Fruit fly (Drosophila melanogaster) whole organism, pupa: ENCODE data around the gene nau.

Source experiments
- CG12605 ChIP-seq: fragments of 200-800 bp; sonication (Bioruptor generic); IDR thresholded peaks from 2 replicates; pipeline ENCODE4 v1.3.6; 2022; ENCODE audit warnings: missing biosample characterization, missing genetic modification characterization
- CG13204 ChIP-seq: fragments of 200-800 bp; sonication (Bioruptor generic); optimal IDR thresholded peaks from 2 replicates; lab custom pipeline; 2018; ENCODE audit warnings: missing biosample characterization, mild to moderate bottlenecking, missing genetic modification characterization, moderate library complexity
- CG32121 ChIP-seq: fragments of 200-800 bp; sonication (Bioruptor generic); IDR thresholded peaks from 2 replicates; pipeline ENCODE4 v1.3.6; 2022; ENCODE audit warnings: missing biosample characterization, missing genetic modification characterization
- CG34367 ChIP-seq: fragments of 200-800 bp; sonication (Bioruptor generic); optimal IDR thresholded peaks from 2 replicates; lab custom pipeline; 2018; ENCODE audit warnings: missing biosample characterization, mild to moderate bottlenecking, missing genetic modification characterization
- CG4496 ChIP-seq: fragments of 200-800 bp; sonication (Bioruptor generic); IDR thresholded peaks from 3 replicates; pipeline ENCODE4 v1.3.6; 2022; ENCODE audit warnings: missing biosample characterization, missing genetic modification characterization
- CG8159 ChIP-seq: fragments of 200-800 bp; sonication (Bioruptor generic); optimal IDR thresholded peaks from 3 replicates; lab custom pipeline; 2018; ENCODE audit warnings: missing biosample characterization, mild to moderate bottlenecking, missing genetic modification characterization, moderate library complexity
- CG9948 ChIP-seq: fragments of 200-800 bp; sonication (Bioruptor generic); optimal IDR thresholded peaks from 2 replicates; lab custom pipeline; 2018; ENCODE audit warnings: missing biosample characterization, mild to moderate bottlenecking, missing genetic modification characterization, moderate library complexity
- D1 ChIP-seq: fragments of 200-800 bp; sonication (Bioruptor generic); optimal IDR thresholded peaks from 2 replicates; lab custom pipeline; 2018; ENCODE audit warnings: missing biosample characterization, mild to moderate bottlenecking, missing genetic modification characterization, moderate library complexity
- EcR ChIP-seq: fragments of 200-800 bp; sonication (Bioruptor generic); optimal IDR thresholded peaks from 3 replicates; lab custom pipeline; 2019; ENCODE audit warnings: missing biosample characterization, missing genetic modification characterization, mild to moderate bottlenecking, moderate library complexity, missing genetic modification reagents
- Pif1A ChIP-seq: fragments of 200-800 bp; sonication (Bioruptor generic); optimal IDR thresholded peaks from 3 replicates; lab custom pipeline; 2016; ENCODE audit warnings: missing biosample characterization, missing genetic modification characterization
- Snoo ChIP-seq: fragments of 200-800 bp; sonication (Bioruptor generic); optimal IDR thresholded peaks from 3 replicates; lab custom pipeline; 2017; ENCODE audit warnings: missing biosample characterization, mild to moderate bottlenecking, missing genetic modification characterization, inconsistent platforms
- fd96Ca ChIP-seq: fragments of 200-800 bp; sonication (Bioruptor generic); IDR thresholded peaks from 3 replicates; pipeline ENCODE4 v1.3.6; 2022; ENCODE audit warnings: missing biosample characterization, missing genetic modification characterization
- gl ChIP-seq: fragments of 200-800 bp; sonication (Bioruptor generic); optimal IDR thresholded peaks from 2 replicates; lab custom pipeline; 2018; ENCODE audit warnings: missing biosample characterization, mild to moderate bottlenecking, missing genetic modification characterization
- rn ChIP-seq: fragments of 200-800 bp; sonication (Bioruptor generic); IDR thresholded peaks from 2 replicates; pipeline ENCODE4 v1.3.6; 2022; ENCODE audit warnings: missing biosample characterization, missing genetic modification characterization

dm6 chr3R:23696145-23696544 is 22.0 kb downstream of the nau start, which contains the start of gene CG10252:
- TF ChIP-seq CG4496 (GFP tag; lab: Robert Waterston, UW) (no peak), Snoo (no peak), gl (tag; lab: Kevin White, UChicago) (no peak), CG12605 (GFP tag; lab: Robert Waterston, UW) (no peak), CG34367 (tag; lab: Kevin White, UChicago) (no peak), fd96Ca (no peak), CG13204 (GFP tag; lab: Kevin White, UChicago) (no peak), EcR (GFP tag; lab: Kevin White, UChicago) (no peak), CG8159 (no peak), Pif1A (GFP tag; lab: Kevin White, UChicago) (no peak), CG9948 (tag; lab: Kevin White, UChicago) (no peak), CG32121 (GFP tag; lab: Robert Waterston, UW) (no peak), rn (no peak), D1 (tag; lab: Kevin White, UChicago) (no peak)
